Worm (Caenorhabditis elegans): ENCODE measurements around the gene ptp-8.

DNA sequence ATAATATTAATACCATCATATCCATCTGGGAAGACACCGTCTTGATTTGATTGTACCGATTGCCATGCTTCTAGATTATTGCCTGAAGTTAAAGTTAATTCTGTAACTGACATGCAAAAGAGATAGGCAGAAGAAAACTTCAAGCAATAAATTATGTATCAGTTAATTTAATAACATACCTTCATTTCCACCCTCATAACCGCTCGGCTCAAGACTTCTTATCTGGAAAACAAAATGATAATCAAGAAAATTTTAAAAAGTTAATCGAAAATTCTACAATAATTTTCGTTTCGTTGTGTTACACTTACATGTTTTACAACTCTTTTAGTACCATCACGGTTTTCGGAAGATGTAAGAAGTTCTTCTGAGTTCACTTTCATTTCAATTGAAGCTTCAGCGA is 39.7 kb upstream of the ptp-8 start:
- TF ChIP-seq lin-39 (tag; optimal IDR thresholded peaks at IDR 0.05) (no peak), nhr-11 (tag; optimal IDR thresholded peaks at IDR 0.05) (no peak), ama-1 (optimal IDR thresholded peaks at IDR 0.05) (no peak), nhr-77 (tag; optimal IDR thresholded peaks at IDR 0.05) (no peak), ceh-16 (tag; optimal IDR thresholded peaks at IDR 0.05) (no peak), jun-1 (tag; optimal IDR thresholded peaks at IDR 0.05) (no peak), egl-27 (tag; optimal IDR thresholded peaks at IDR 0.05) (no peak), unc-39 (tag; optimal IDR thresholded peaks at IDR 0.05) (no peak), ceh-28 (tag; optimal IDR thresholded peaks at IDR 0.05) (no peak), sea-2 (GFP tag; optimal IDR thresholded peaks at IDR 0.05) (no peak), nhr-43 (tag; optimal IDR thresholded peaks at IDR 0.05; ENCODE audit: poor library complexity, severe bottlenecking) (no peak), fos-1 (tag; optimal IDR thresholded peaks at IDR 0.05) (no peak), nhr-23 (tag; optimal IDR thresholded peaks at IDR 0.05) (no peak), mml-1 (tag; optimal IDR thresholded peaks at IDR 0.05) (no peak)
